Worm (Caenorhabditis elegans) whole organism, L3 larva: ENCODE results near the gene pdi-2.

Experiments
- R02D3.7 ChIP-seq: fragments of 150-350 bp; optimal IDR thresholded peaks from 2 replicates; lab custom pipeline; 2014; ENCODE audit warnings: missing biosample characterization, missing genetic modification characterization
- ZK546.5 ChIP-seq: sonication (generic microtip); optimal IDR thresholded peaks from 2 replicates; lab custom pipeline; 2017; ENCODE audit warnings: missing biosample characterization, missing genetic modification characterization
- aly-2 ChIP-seq: fragments of 150-350 bp; optimal IDR thresholded peaks from 2 replicates; lab custom pipeline; 2014; ENCODE audit warnings: missing biosample characterization, missing genetic modification characterization
- ama-1 ChIP-seq: fragments of 150-350 bp; optimal IDR thresholded peaks from 2 replicates; lab custom pipeline; 2018
- ceh-16 ChIP-seq: sonication (generic microtip); optimal IDR thresholded peaks from 2 replicates; lab custom pipeline; 2017; ENCODE audit warnings: missing biosample characterization, missing genetic modification characterization
- ceh-28 ChIP-seq: fragments of 150-350 bp; optimal IDR thresholded peaks from 2 replicates; lab custom pipeline; 2014; ENCODE audit warnings: missing biosample characterization, missing genetic modification reagents, missing genetic modification characterization
- ceh-82 ChIP-seq: fragments of 150-350 bp; optimal IDR thresholded peaks from 2 replicates; lab custom pipeline; 2014; ENCODE audit warnings: missing biosample characterization, missing genetic modification characterization
- ceh-9 ChIP-seq: sonication (generic microtip); optimal IDR thresholded peaks from 2 replicates; lab custom pipeline; 2018; ENCODE audit warnings: missing biosample characterization, missing genetic modification characterization
- daf-12 ChIP-seq: fragments of 150-350 bp; optimal IDR thresholded peaks from 2 replicates; lab custom pipeline; 2014; ENCODE audit warnings: missing biosample characterization, missing genetic modification reagents, missing genetic modification characterization
- egl-27 ChIP-seq: sonication (generic microtip); optimal IDR thresholded peaks from 4 replicates; lab custom pipeline; 2017; ENCODE audit warnings: missing biosample characterization, missing genetic modification reagents, missing genetic modification characterization
- elt-1 ChIP-seq: fragments of 150-350 bp; optimal IDR thresholded peaks from 2 replicates; lab custom pipeline; 2014; ENCODE audit warnings: missing biosample characterization, missing genetic modification characterization
- elt-2 ChIP-seq: sonication (generic microtip); optimal IDR thresholded peaks from 2 replicates; lab custom pipeline; 2016; ENCODE audit warnings: missing genetic modification reagents, mild to moderate bottlenecking, missing genetic modification characterization, missing compliant biosample characterization
- elt-3 ChIP-seq, 3 experiments: fragments of 150-350 bp in 1 of 3; sonication (generic microtip) in 2 of 3; optimal IDR thresholded peaks; 2 replicates in 2 of 3; 4 replicates in 1 of 3; lab custom pipeline; 2014 to 2017; ENCODE audit warnings: missing biosample characterization in 3 of 3, missing genetic modification characterization in 3 of 3
- eor-1 ChIP-seq, 2 experiments: fragments of 150-350 bp; optimal IDR thresholded peaks; 2 replicates each; lab custom pipeline; 2014 to 2018; ENCODE audit warnings: missing biosample characterization in 2 of 2, missing genetic modification characterization in 2 of 2
- fkh-10 ChIP-seq: sonication (generic microtip); optimal IDR thresholded peaks from 2 replicates; lab custom pipeline; 2017; ENCODE audit warnings: missing biosample characterization, missing genetic modification reagents, missing genetic modification characterization
- fkh-2 ChIP-seq: fragments of 150-350 bp; optimal IDR thresholded peaks from 2 replicates; lab custom pipeline; 2014; ENCODE audit warnings: missing biosample characterization, missing genetic modification reagents, missing genetic modification characterization
- fos-1 ChIP-seq: fragments of 150-350 bp; optimal IDR thresholded peaks from 2 replicates; lab custom pipeline; 2014; ENCODE audit warnings: missing biosample characterization, missing genetic modification characterization
- hmg-11 ChIP-seq: sonication (generic microtip); optimal IDR thresholded peaks from 2 replicates; lab custom pipeline; 2016; ENCODE audit warnings: missing genetic modification characterization, missing compliant biosample characterization
- jun-1 ChIP-seq: fragments of 150-350 bp; optimal IDR thresholded peaks from 2 replicates; lab custom pipeline; 2014; ENCODE audit warnings: missing biosample characterization, missing genetic modification reagents, missing genetic modification characterization
- lin-15B ChIP-seq: fragments of 150-350 bp; optimal IDR thresholded peaks from 2 replicates; lab custom pipeline; 2014; ENCODE audit warnings: missing biosample characterization, missing genetic modification characterization
- lsy-12 ChIP-seq: sonication (generic microtip); optimal IDR thresholded peaks from 2 replicates; lab custom pipeline; 2016; ENCODE audit warnings: mild to moderate bottlenecking, missing genetic modification characterization, missing compliant biosample characterization
- mdl-1 ChIP-seq: fragments of 150-350 bp; optimal IDR thresholded peaks from 2 replicates; lab custom pipeline; 2014; ENCODE audit warnings: missing biosample characterization, missing genetic modification characterization
- mml-1 ChIP-seq: fragments of 150-350 bp; sonication (generic microtip); optimal IDR thresholded peaks from 3 replicates; lab custom pipeline; 2014; ENCODE audit warnings: missing biosample characterization, missing genetic modification characterization
- nfya-1 ChIP-seq: sonication (generic microtip); optimal IDR thresholded peaks from 2 replicates; lab custom pipeline; 2017; ENCODE audit warnings: missing genetic modification characterization, mild to moderate bottlenecking, missing compliant biosample characterization, antibody characterized with exemption, moderate library complexity; ENCODE audit not compliant: insufficient read depth
- nhr-11 ChIP-seq: fragments of 150-350 bp; optimal IDR thresholded peaks from 2 replicates; lab custom pipeline; 2014; ENCODE audit warnings: missing biosample characterization, missing genetic modification characterization
- nhr-12 ChIP-seq: fragments of 150-350 bp; optimal IDR thresholded peaks from 2 replicates; lab custom pipeline; 2014; ENCODE audit warnings: missing biosample characterization, missing genetic modification characterization
- nhr-23 ChIP-seq: fragments of 150-350 bp; optimal IDR thresholded peaks from 2 replicates; lab custom pipeline; 2014; ENCODE audit warnings: missing biosample characterization, missing genetic modification reagents, missing genetic modification characterization
- nhr-237 ChIP-seq: fragments of 150-350 bp; optimal IDR thresholded peaks from 2 replicates; lab custom pipeline; 2014; ENCODE audit warnings: missing biosample characterization, missing genetic modification characterization
- nhr-25 ChIP-seq: sonication (generic microtip); optimal IDR thresholded peaks from 2 replicates; lab custom pipeline; 2017; ENCODE audit warnings: missing biosample characterization, missing genetic modification characterization
- nhr-28 ChIP-seq: fragments of 150-350 bp; optimal IDR thresholded peaks from 2 replicates; lab custom pipeline; 2014; ENCODE audit warnings: missing biosample characterization, missing genetic modification characterization
- nhr-43 ChIP-seq: sonication (generic microtip); optimal IDR thresholded peaks from 2 replicates; lab custom pipeline; 2016; ENCODE audit warnings: mild to moderate bottlenecking, missing genetic modification characterization, missing compliant biosample characterization; ENCODE audit not compliant: poor library complexity, severe bottlenecking
- nhr-67 ChIP-seq: fragments of 150-350 bp; optimal IDR thresholded peaks from 2 replicates; lab custom pipeline; 2014; ENCODE audit warnings: missing biosample characterization, missing genetic modification characterization
- nhr-76 ChIP-seq: fragments of 150-350 bp; sonication (generic microtip); optimal IDR thresholded peaks from 5 replicates; lab custom pipeline; 2014; ENCODE audit warnings: missing biosample characterization, missing genetic modification characterization
- nhr-77 ChIP-seq: fragments of 150-350 bp; optimal IDR thresholded peaks from 2 replicates; lab custom pipeline; 2014; ENCODE audit warnings: missing biosample characterization, missing genetic modification characterization
- pha-4 ChIP-seq: fragments of 150-350 bp; optimal IDR thresholded peaks from 2 replicates; lab custom pipeline; 2014; ENCODE audit warnings: missing biosample characterization, missing genetic modification reagents, missing genetic modification characterization
- pqm-1 ChIP-seq: fragments of 150-350 bp; optimal IDR thresholded peaks from 2 replicates; lab custom pipeline; 2017; ENCODE audit warnings: missing biosample characterization, missing genetic modification characterization, inconsistent platforms
- sea-2 ChIP-seq: fragments of 150-350 bp; sonication (generic microtip); optimal IDR thresholded peaks from 4 replicates; lab custom pipeline; 2014; ENCODE audit warnings: missing biosample characterization, missing genetic modification reagents, missing genetic modification characterization
- skn-1 ChIP-seq: fragments of 150-350 bp; optimal IDR thresholded peaks from 2 replicates; lab custom pipeline; 2014; ENCODE audit warnings: missing biosample characterization, missing genetic modification characterization
- snpc-4 ChIP-seq: fragments of 150-350 bp; optimal IDR thresholded peaks from 2 replicates; lab custom pipeline; 2014; ENCODE audit warnings: missing biosample characterization, missing genetic modification characterization
- tbx-2 ChIP-seq: sonication (generic microtip); optimal IDR thresholded peaks from 2 replicates; lab custom pipeline; 2016; ENCODE audit warnings: mild to moderate bottlenecking, missing genetic modification characterization, missing compliant biosample characterization
- unc-39 ChIP-seq: sonication (generic microtip); optimal IDR thresholded peaks from 4 replicates; lab custom pipeline; 2017; ENCODE audit warnings: missing biosample characterization, missing genetic modification characterization
- zag-1 ChIP-seq: fragments of 150-350 bp; optimal IDR thresholded peaks from 2 replicates; lab custom pipeline; 2014; ENCODE audit warnings: missing biosample characterization, missing genetic modification characterization
- ztf-11 ChIP-seq: fragments of 150-350 bp; optimal IDR thresholded peaks from 2 replicates; lab custom pipeline; 2014; ENCODE audit warnings: missing biosample characterization, missing genetic modification characterization

Gene pdi-2

DNA sequence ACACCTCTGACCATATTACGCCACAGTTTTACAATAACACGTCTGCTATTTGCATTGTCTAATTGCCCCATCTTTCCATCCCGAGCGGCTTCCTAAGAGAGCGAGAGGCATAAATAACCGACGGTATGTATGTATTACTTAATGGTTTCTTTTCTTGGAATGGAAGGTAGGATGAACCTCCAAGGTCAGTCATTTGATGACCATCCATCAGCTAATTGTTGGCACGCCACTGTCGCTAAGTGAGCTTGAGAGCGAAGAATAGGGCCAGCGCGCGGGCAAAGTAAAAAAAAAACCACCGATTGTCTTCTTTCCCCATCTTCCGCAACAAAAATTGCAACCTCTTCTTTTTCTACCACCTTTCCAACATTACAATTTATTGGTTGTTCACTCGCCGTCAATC, 32.1 kb downstream of the pdi-2 start:
- TF ChIP-seq jun-1 (tag; lab: Kevin White, UChicago) (no peak), lsy-12 (tag; lab: Kevin White, UChicago) (no peak), hmg-11 (tag; lab: Kevin White, UChicago) (no peak), R02D3.7 (tag; lab: Kevin White, UChicago) (no peak), ZK546.5 (no peak), nhr-25 (tag; lab: Kevin White, UChicago) (no peak), ceh-28 (no peak), nhr-43 (tag; lab: Kevin White, UChicago) (no peak), elt-3 (tag; optimal IDR thresholded peaks at IDR 0.05; lab: Kevin White, UChicago) (no peak), daf-12 (tag; lab: Kevin White, UChicago) (no peak), ceh-9 (tag; lab: Kevin White, UChicago) (no peak), nhr-237 (no peak), skn-1 (no peak), pqm-1 (tag; lab: Kevin White, UChicago) (no peak)
- TF ChIP-seq, all 47 proteins: peak for 0

ce11 chrX:4561863-4562262, 37.9 kb downstream of the pdi-2 start, which contains the start of gene C05E11.6:
Gene C05E11.6 (plus strand): TSS chrX:4562163.
- TF ChIP-seq ceh-28 (no peak), lin-15B (tag; lab: Kevin White, UChicago) (no peak), nhr-237 (no peak), jun-1 (tag; lab: Kevin White, UChicago) (no peak), R02D3.7 (tag; lab: Kevin White, UChicago) (no peak), ztf-11 (tag; lab: Kevin White, UChicago) (no peak), nhr-12 (tag; lab: Kevin White, UChicago) (no peak), ceh-9 (tag; lab: Kevin White, UChicago) (no peak), nhr-28 (tag; lab: Kevin White, UChicago) (no peak), nhr-25 (tag; lab: Kevin White, UChicago) (no peak), nfya-1 (tag; lab: Kevin White, UChicago) (no peak), nhr-67 (tag; lab: Kevin White, UChicago) (no peak), fos-1 (tag; lab: Kevin White, UChicago) (no peak), nhr-43 (tag; lab: Kevin White, UChicago) (no peak)

- no peak for TF ChIP-seq eor-1 (tag; optimal IDR thresholded peaks at IDR 0.05; lab: Kevin White, UChicago)
Observed at ce11 chrX:4562288-4562687, 38.3 kb downstream of the pdi-2 start.

- no peak for TF ChIP-seq eor-1 (tag; optimal IDR thresholded peaks at IDR 0.05; lab: Kevin White, UChicago)
- no peak for TF ChIP-seq lsy-12 (tag; lab: Kevin White, UChicago)
- TF ChIP-seq lin-15B (tag; lab: Kevin White, UChicago): no peak
- TF ChIP-seq nhr-25 (tag; lab: Kevin White, UChicago): no peak
- TF ChIP-seq nhr-77 (tag; lab: Kevin White, UChicago): no peak
- no peak for TF ChIP-seq nhr-11 (tag; lab: Kevin White, UChicago)
- TF ChIP-seq skn-1: no peak
- TF ChIP-seq pqm-1 (tag; lab: Kevin White, UChicago): peak; percentile 94
- TF ChIP-seq ceh-16 (tag; lab: Kevin White, UChicago): no peak
- no peak for TF ChIP-seq nhr-67 (tag; lab: Kevin White, UChicago)
- no peak for TF ChIP-seq fkh-2 (tag; lab: Kevin White, UChicago)
- TF ChIP-seq egl-27: no peak
- TF ChIP-seq ceh-28: no peak
- TF ChIP-seq nhr-76 (tag; lab: Kevin White, UChicago): no peak
- TF ChIP-seq snpc-4 (tag; lab: Kevin White, UChicago): no peak
- no peak for TF ChIP-seq mml-1 (tag; lab: Kevin White, UChicago)
- no peak for TF ChIP-seq sea-2 (GFP tag; lab: Kevin White, UChicago)
- TF ChIP-seq daf-12 (tag; lab: Kevin White, UChicago): no peak
- TF ChIP-seq elt-1 (tag; lab: Kevin White, UChicago): no peak
- TF ChIP-seq pha-4: peak; percentile 62
- no peak for TF ChIP-seq R02D3.7 (tag; lab: Kevin White, UChicago)
- no peak for TF ChIP-seq hmg-11 (tag; lab: Kevin White, UChicago)
- TF ChIP-seq nhr-23 (tag; lab: Kevin White, UChicago): no peak
- peak; percentile 78 for TF ChIP-seq jun-1 (tag; lab: Kevin White, UChicago)
- no peak for TF ChIP-seq ceh-82
- TF ChIP-seq ztf-11 (tag; lab: Kevin White, UChicago): no peak
- TF ChIP-seq elt-2: peak; percentile 98
- TF ChIP-seq ama-1 (lab: Kevin White, UChicago): no peak
- no peak for TF ChIP-seq fkh-10 (GFP tag; lab: Kevin White, UChicago)
- no peak for TF ChIP-seq zag-1 (tag; lab: Kevin White, UChicago)
- no peak for TF ChIP-seq tbx-2
- no peak for TF ChIP-seq unc-39 (tag; lab: Kevin White, UChicago)
- peak; percentile 15 for TF ChIP-seq mdl-1 (tag; lab: Kevin White, UChicago)
- no peak for TF ChIP-seq fos-1 (tag; lab: Kevin White, UChicago)
- no peak for TF ChIP-seq aly-2 (tag; lab: Kevin White, UChicago)
Observed at ce11 chrX:4564717-4565316, 40.9 kb downstream of the pdi-2 start, which contains the start of gene amt-4. Gene amt-4 (plus strand): TSS chrX:4565302.
